Fruit fly (Drosophila melanogaster): Measurements from ENCODE around the gene CalpC.

Gene CalpC

DNA sequence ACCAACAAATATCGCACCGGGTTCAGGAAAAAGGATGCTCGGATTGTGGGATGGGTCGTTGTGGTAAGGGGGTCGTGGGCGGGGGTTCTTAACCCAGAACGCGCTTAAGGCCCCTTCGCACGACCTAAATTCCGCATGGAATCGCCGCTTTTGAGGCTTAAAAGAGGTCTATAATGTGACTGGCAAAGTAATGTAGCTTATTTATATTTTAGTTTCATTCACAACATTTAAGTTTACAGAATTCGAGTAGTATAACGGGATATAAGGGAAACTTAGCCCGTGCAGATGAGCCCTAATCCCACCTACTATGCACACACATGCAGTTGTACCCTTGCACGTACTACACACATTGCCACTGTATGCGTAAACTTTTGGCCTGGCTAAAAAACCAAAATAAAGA, 46.8 kb upstream of the CalpC start (continued):
- TF ChIP-seq Vsx1 (GFP tag; optimal IDR thresholded peaks at IDR 0.05): peak; percentile 80
- peak; percentile 79 for TF ChIP-seq sisA (GFP tag; IDR thresholded peaks at IDR 0.05)
- TF ChIP-seq Fer1 (GFP tag; optimal IDR thresholded peaks at IDR 0.05): peak; percentile 87
- TF ChIP-seq Poxn (GFP tag; IDR thresholded peaks at IDR 0.05): no peak
- 0 out of 2 replicates have a peak, but pooled peaks have one; percentile 62 for TF ChIP-seq CG16779 (GFP tag; IDR thresholded peaks at IDR 0.05)
- peak; percentile 87 for TF ChIP-seq CG11723 (GFP tag; optimal IDR thresholded peaks at IDR 0.05)
- no peak for TF ChIP-seq kay (GFP tag; optimal IDR thresholded peaks at IDR 0.05)
- no peak for TF ChIP-seq tll (GFP tag; optimal IDR thresholded peaks at IDR 0.05)
- TF ChIP-seq Hand (GFP tag; optimal IDR thresholded peaks at IDR 0.05): peak; percentile 81
- peak in 1 of 2 experiments; percentile 35 for TF ChIP-seq crp (GFP tag; optimal IDR thresholded peaks at IDR 0.05)
- TF ChIP-seq GATAe (GFP tag; conservative IDR thresholded peaks at IDR 0.05): 0 out of 2 replicates have a peak, but pooled peaks have one; percentile 20
- TF ChIP-seq CG10274 (GFP tag; optimal IDR thresholded peaks at IDR 0.05): peak; percentile 70
- peak; percentile 82 for TF ChIP-seq CG34422 (GFP tag; IDR thresholded peaks at IDR 0.05)
- TF ChIP-seq schlank (tag; optimal IDR thresholded peaks at IDR 0.05): peak; percentile 46
- peak; percentile 91 for TF ChIP-seq CG4328 (GFP tag; optimal IDR thresholded peaks at IDR 0.05)
- no peak for TF ChIP-seq Atf-2 (GFP tag; optimal IDR thresholded peaks at IDR 0.05)
- no peak for TF ChIP-seq Ets97D (GFP tag; optimal IDR thresholded peaks at IDR 0.05)
- peak; percentile 69 for TF ChIP-seq ttk (GFP tag; IDR thresholded peaks at IDR 0.05)
- TF ChIP-seq sna (GFP tag; IDR thresholded peaks at IDR 0.05; ENCODE audit: partially characterized antibody): no peak
- TF ChIP-seq Sox100B (GFP tag; optimal IDR thresholded peaks at IDR 0.05): peak; percentile 82
- peak; percentile 82 for TF ChIP-seq CG15269 (tag; optimal IDR thresholded peaks at IDR 0.05)
- peak; percentile 67; the same call in 2 of the 3 replicates for TF ChIP-seq H15 (GFP tag; IDR thresholded peaks at IDR 0.05)
- TF ChIP-seq Drgx (GFP tag; IDR thresholded peaks at IDR 0.05): peak; percentile 87
- TF ChIP-seq CG6765 (GFP tag; optimal IDR thresholded peaks at IDR 0.05): peak; percentile 71
- no peak for TF ChIP-seq grn (GFP tag; optimal IDR thresholded peaks at IDR 0.05)
- peak; percentile 23 to 87 for TF ChIP-seq Hr51 (GFP tag; optimal IDR thresholded peaks at IDR 0.05)
- no peak for TF ChIP-seq abd-A (tag; optimal IDR thresholded peaks at IDR 0.05)
- no peak for TF ChIP-seq Opbp (GFP tag; IDR thresholded peaks at IDR 0.05; ENCODE audit: partially characterized antibody)
- peak; percentile 10 for TF ChIP-seq jumu (GFP tag; optimal IDR thresholded peaks at IDR 0.05)
- TF ChIP-seq vvl (GFP tag; IDR thresholded peaks at IDR 0.05): peak; percentile 93
- peak; percentile 60 for TF ChIP-seq repo (GFP tag; optimal IDR thresholded peaks at IDR 0.05)
- no peak for TF ChIP-seq Adf1 (GFP tag; IDR thresholded peaks at IDR 0.05)
- TF ChIP-seq inv (GFP tag; IDR thresholded peaks at IDR 0.05; ENCODE audit: partially characterized antibody): no peak
- no peak for TF ChIP-seq Myb (GFP tag; optimal IDR thresholded peaks at IDR 0.05)
- no peak for TF ChIP-seq en (GFP tag; optimal IDR thresholded peaks at IDR 0.05)
- peak; percentile 80 for TF ChIP-seq CG17912 (GFP tag; optimal IDR thresholded peaks at IDR 0.05)
- TF ChIP-seq kni (GFP tag; optimal IDR thresholded peaks at IDR 0.05): peak; percentile 85
- TF ChIP-seq CG13123 (GFP tag; optimal IDR thresholded peaks at IDR 0.05): no peak
- TF ChIP-seq MBD-R2 (GFP tag; IDR thresholded peaks at IDR 0.05): peak; percentile 40; the same call in 1 of the 2 replicates
- TF ChIP-seq btn (GFP tag; optimal IDR thresholded peaks at IDR 0.05): no peak
- TF ChIP-seq Deaf1 (tag; optimal IDR thresholded peaks at IDR 0.05): peak; percentile 30
- peak; percentile 83 for TF ChIP-seq Sox102F (GFP tag; optimal IDR thresholded peaks at IDR 0.05)
- peak; percentile 79 for TF ChIP-seq CG6854 (GFP tag; optimal IDR thresholded peaks at IDR 0.05)
- peak; percentile 70 for TF ChIP-seq CG14014 (GFP tag; IDR thresholded peaks at IDR 0.05)
- TF ChIP-seq Ptx1 (GFP tag; IDR thresholded peaks at IDR 0.05): peak; percentile 67
- no peak for TF ChIP-seq ash1 (GFP tag; optimal IDR thresholded peaks at IDR 0.05)
- peak; percentile 84 for TF ChIP-seq HHEX (GFP tag; optimal IDR thresholded peaks at IDR 0.05)
- peak; percentile 71 for TF ChIP-seq CG10147 (GFP tag; optimal IDR thresholded peaks at IDR 0.05)
- TF ChIP-seq mam (GFP tag; optimal IDR thresholded peaks at IDR 0.05): no peak
- no peak for TF ChIP-seq disco-r (GFP tag; optimal IDR thresholded peaks at IDR 0.05)
